Worm (Caenorhabditis elegans) whole organism, mixed stage, embryonic: ENCODE measurements around the gene apc-17.
A peak's percentile ranks its signal among the peaks of the same experiment; 100 is the strongest.

Source experiments
- M03D4.4 ChIP-seq: sonication (generic microtip); optimal IDR thresholded peaks from 2 replicates; lab custom pipeline; 2017; ENCODE audit warnings: mild to moderate bottlenecking, missing genetic modification characterization, missing compliant biosample characterization
- bed-3 ChIP-seq: fragments of 200-800 bp; sonication (Bioruptor generic); optimal IDR thresholded peaks from 3 replicates; lab custom pipeline; 2018; ENCODE audit warnings: mild to moderate bottlenecking, missing genetic modification characterization, moderate library complexity, missing compliant biosample characterization
- ces-1 ChIP-seq: fragments of 150-350 bp; optimal IDR thresholded peaks from 2 replicates; lab custom pipeline; 2014; ENCODE audit warnings: missing biosample characterization, missing genetic modification reagents, missing genetic modification characterization
- cnd-1 ChIP-seq: fragments of 200-800 bp; sonication (Bioruptor generic); optimal IDR thresholded peaks from 2 replicates; lab custom pipeline; 2018; ENCODE audit warnings: mild to moderate bottlenecking, missing genetic modification characterization, missing compliant biosample characterization
- drap-1 ChIP-seq: fragments of 200-800 bp; sonication (Bioruptor generic); optimal IDR thresholded peaks from 3 replicates; lab custom pipeline; 2018; ENCODE audit warnings: mild to moderate bottlenecking, missing genetic modification characterization, missing compliant biosample characterization
- ham-2 ChIP-seq: fragments of 200-800 bp; sonication (Bioruptor generic); optimal IDR thresholded peaks from 2 replicates; lab custom pipeline; 2018; ENCODE audit warnings: mild to moderate bottlenecking, missing genetic modification characterization, missing compliant biosample characterization
- lsy-2 ChIP-seq: fragments of 150-350 bp; optimal IDR thresholded peaks from 2 replicates; lab custom pipeline; 2014; ENCODE audit warnings: missing biosample characterization, missing genetic modification characterization
- mls-2 ChIP-seq: sonication (generic microtip); optimal IDR thresholded peaks from 2 replicates; lab custom pipeline; 2016; ENCODE audit warnings: mild to moderate bottlenecking, missing genetic modification characterization, moderate library complexity, missing compliant biosample characterization
- nhr-12 ChIP-seq: fragments of 150-350 bp; optimal IDR thresholded peaks from 2 replicates; lab custom pipeline; 2014; ENCODE audit warnings: missing biosample characterization, missing genetic modification characterization
- nhr-237 ChIP-seq: fragments of 150-350 bp; optimal IDR thresholded peaks from 2 replicates; lab custom pipeline; 2014; ENCODE audit warnings: missing biosample characterization, missing genetic modification characterization
- nhr-28 ChIP-seq: fragments of 150-350 bp; optimal IDR thresholded peaks from 2 replicates; lab custom pipeline; 2014; ENCODE audit warnings: missing biosample characterization, missing genetic modification characterization
- sptf-1 ChIP-seq: sonication (generic microtip); optimal IDR thresholded peaks from 2 replicates; lab custom pipeline; 2017; ENCODE audit warnings: mild to moderate bottlenecking, missing genetic modification characterization, moderate library complexity, missing compliant biosample characterization
- tbx-8 ChIP-seq: fragments of 200-800 bp; sonication (Bioruptor generic); optimal IDR thresholded peaks from 2 replicates; lab custom pipeline; 2018; ENCODE audit warnings: mild to moderate bottlenecking, missing genetic modification characterization, moderate library complexity, missing compliant biosample characterization
- unc-120 ChIP-seq: sonication (generic microtip); optimal IDR thresholded peaks from 2 replicates; lab custom pipeline; 2017; ENCODE audit warnings: missing genetic modification characterization, missing compliant biosample characterization; ENCODE audit not compliant: poor library complexity, severe bottlenecking
- zip-8 ChIP-seq: fragments of 150-350 bp; optimal IDR thresholded peaks from 2 replicates; lab custom pipeline; 2014; ENCODE audit warnings: missing biosample characterization, missing genetic modification characterization

The apc-17 gene

DNA sequence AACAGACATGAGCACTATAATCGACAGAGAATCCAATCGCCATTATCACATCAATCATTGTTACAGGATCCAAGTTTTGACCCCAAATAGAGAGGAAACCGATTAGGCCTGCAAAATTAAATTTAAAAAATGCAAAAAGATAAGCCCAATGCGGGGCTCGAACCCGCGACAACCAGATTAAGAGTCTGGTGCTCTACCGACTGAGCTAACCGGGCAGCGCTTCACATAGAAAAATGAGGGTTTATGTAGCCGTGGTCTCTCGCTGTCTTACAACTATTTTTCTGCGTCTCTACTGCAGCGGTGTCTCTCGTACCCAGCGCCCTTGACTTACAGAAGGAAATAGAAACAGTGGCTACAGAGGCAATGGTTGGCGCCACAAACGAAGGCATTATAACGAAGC lies 49.7 kb downstream of the apc-17 start:
- peak; percentile 71 for TF ChIP-seq sptf-1 (tag; lab: Kevin White, UChicago)
- no peak for TF ChIP-seq nhr-28
- no peak for TF ChIP-seq zip-8 (tag; lab: Kevin White, UChicago)
- peak; percentile 60 for TF ChIP-seq drap-1 (GFP tag; lab: Kevin White, UChicago)
- TF ChIP-seq unc-120 (tag; lab: Kevin White, UChicago): peak; percentile 70
- peak; percentile 52 for TF ChIP-seq bed-3
- TF ChIP-seq tbx-8 (GFP tag; lab: Kevin White, UChicago): no peak
- peak; percentile 52 for TF ChIP-seq mls-2 (tag; lab: Kevin White, UChicago)
- peak; percentile 13 for TF ChIP-seq cnd-1 (tag; lab: Kevin White, UChicago)
- peak; percentile 47 for TF ChIP-seq M03D4.4 (tag; lab: Kevin White, UChicago)
- TF ChIP-seq ces-1 (GFP tag; lab: Kevin White, UChicago): no peak
- TF ChIP-seq ham-2 (GFP tag; lab: Kevin White, UChicago): peak; percentile 61
- no peak for TF ChIP-seq nhr-237 (tag; lab: Kevin White, UChicago)
- no peak for TF ChIP-seq nhr-12 (tag; lab: Kevin White, UChicago)
- no peak for TF ChIP-seq lsy-2 (tag; lab: Kevin White, UChicago)
